Worm (Caenorhabditis elegans) whole organism, L4/young adult: ENCODE measurements around the gene cest-4.

ENCODE experiments used
- W03F9.2 ChIP-seq: fragments of 150-350 bp; optimal IDR thresholded peaks from 2 replicates; lab custom pipeline; 2014; ENCODE audit warnings: missing biosample characterization, missing genetic modification characterization
- dao-5 ChIP-seq: sonication (generic microtip); optimal IDR thresholded peaks from 2 replicates; lab custom pipeline; 2016; ENCODE audit warnings: missing genotype, missing genetic modification characterization, moderate library complexity, missing compliant biosample characterization
- him-1 ChIP-seq: sonication (generic microtip); optimal IDR thresholded peaks from 2 replicates; lab custom pipeline; 2016; ENCODE audit warnings: missing genotype, missing genetic modification reagents, missing genetic modification characterization, missing compliant biosample characterization

cest-4 gene

ce11 chrIV:6818369-6818768, 16.2 kb upstream of the cest-4 start, which contains the start of gene C17H12.8:
TSS of gene C17H12.8 (plus strand) at chrIV:6818703.
- TF ChIP-seq W03F9.2 (tag; lab: Kevin White, UChicago) (no peak), him-1 (tag; lab: Kevin White, UChicago) (no peak), dao-5 (tag; lab: Kevin White, UChicago) (no peak)

- no peak for TF ChIP-seq W03F9.2 (tag; lab: Kevin White, UChicago)
- no peak for TF ChIP-seq dao-5 (tag; lab: Kevin White, UChicago)
- no peak for TF ChIP-seq him-1 (tag; lab: Kevin White, UChicago)
Observed at ce11 chrIV:6817554-6817953, 15.4 kb upstream of the cest-4 start, which contains the start of gene C17H12.5. TSS of gene C17H12.5 (minus strand) at chrIV:6817654.

DNA sequence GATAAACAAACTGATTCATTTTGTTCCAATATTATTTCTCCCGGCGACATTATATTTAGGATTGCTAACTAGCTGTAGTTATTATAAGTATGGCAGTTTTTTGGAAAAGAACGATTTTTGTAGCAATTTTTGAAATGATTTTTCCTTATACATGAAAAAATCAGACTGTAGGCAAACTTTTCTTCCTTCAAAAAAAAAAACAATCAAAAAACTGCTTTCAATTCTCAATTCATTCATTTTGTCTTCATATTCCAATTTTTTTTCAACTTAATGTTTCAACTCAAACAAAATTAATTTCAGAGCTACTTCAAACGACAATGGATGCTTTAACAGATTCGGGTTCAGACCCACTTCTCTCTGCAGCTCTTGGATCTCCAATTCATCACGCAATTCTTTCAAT, 9.7 kb upstream of the cest-4 start, which contains the start of gene ceh-48:
Gene ceh-48, plus strand, starts transcription at position 301 of the 400 bp plus-strand sequence.
- TF ChIP-seq W03F9.2 (tag; lab: Kevin White, UChicago) (no peak), dao-5 (tag; lab: Kevin White, UChicago) (no peak), him-1 (tag; lab: Kevin White, UChicago) (no peak)

- TF ChIP-seq him-1 (tag; lab: Kevin White, UChicago) (peak; percentile 85), W03F9.2 (tag; lab: Kevin White, UChicago) (no peak)
Observed at ce11 chrIV:6809756-6810155, 7.6 kb upstream of the cest-4 start.

ce11 chrIV:6806475-6807063, 4.4 kb upstream of the cest-4 start, which contains the start of gene C17H12.10:
TSS of gene C17H12.10 (plus strand) at chrIV:6806799.
- TF ChIP-seq dao-5 (tag; lab: Kevin White, UChicago), result no peak
- TF ChIP-seq him-1 (tag; lab: Kevin White, UChicago), result peak; percentile 43

ce11 chrIV:6804815-6805214, 2.7 kb upstream of the cest-4 start, which contains the start of gene C17H12.37:
TSS of gene C17H12.37 (plus strand) at chrIV:6805115.
- no peak for TF ChIP-seq W03F9.2 (tag; lab: Kevin White, UChicago)

ce11 chrIV:6803805-6804344, 1.7 kb upstream of the cest-4 start:
- no peak for TF ChIP-seq W03F9.2 (tag; lab: Kevin White, UChicago)
- no peak for TF ChIP-seq him-1 (tag; lab: Kevin White, UChicago)
- no peak for TF ChIP-seq dao-5 (tag; lab: Kevin White, UChicago)

- TF ChIP-seq W03F9.2 (tag; lab: Kevin White, UChicago) (no peak), him-1 (tag; lab: Kevin White, UChicago) (no peak), dao-5 (tag; lab: Kevin White, UChicago) (no peak)
Observed at ce11 chrIV:6803294-6803693, 1.2 kb upstream of the cest-4 start.

ce11 chrIV:6795529-6795928, 6.6 kb downstream of the cest-4 start, which contains the start of the genes C17H12.3 and C17H12.12:
TSS of gene C17H12.3 (minus strand) at chrIV:6795629.
TSS of gene C17H12.12 (plus strand) at chrIV:6795924.
- no peak for TF ChIP-seq dao-5 (tag; lab: Kevin White, UChicago)
- no peak for TF ChIP-seq W03F9.2 (tag; lab: Kevin White, UChicago)
- TF ChIP-seq him-1 (tag; lab: Kevin White, UChicago), result no peak

ce11 chrIV:6793310-6793966, 8.7 kb downstream of the cest-4 start:
- TF ChIP-seq him-1 (tag; lab: Kevin White, UChicago) (no peak), W03F9.2 (tag; lab: Kevin White, UChicago) (no peak)

DNA sequence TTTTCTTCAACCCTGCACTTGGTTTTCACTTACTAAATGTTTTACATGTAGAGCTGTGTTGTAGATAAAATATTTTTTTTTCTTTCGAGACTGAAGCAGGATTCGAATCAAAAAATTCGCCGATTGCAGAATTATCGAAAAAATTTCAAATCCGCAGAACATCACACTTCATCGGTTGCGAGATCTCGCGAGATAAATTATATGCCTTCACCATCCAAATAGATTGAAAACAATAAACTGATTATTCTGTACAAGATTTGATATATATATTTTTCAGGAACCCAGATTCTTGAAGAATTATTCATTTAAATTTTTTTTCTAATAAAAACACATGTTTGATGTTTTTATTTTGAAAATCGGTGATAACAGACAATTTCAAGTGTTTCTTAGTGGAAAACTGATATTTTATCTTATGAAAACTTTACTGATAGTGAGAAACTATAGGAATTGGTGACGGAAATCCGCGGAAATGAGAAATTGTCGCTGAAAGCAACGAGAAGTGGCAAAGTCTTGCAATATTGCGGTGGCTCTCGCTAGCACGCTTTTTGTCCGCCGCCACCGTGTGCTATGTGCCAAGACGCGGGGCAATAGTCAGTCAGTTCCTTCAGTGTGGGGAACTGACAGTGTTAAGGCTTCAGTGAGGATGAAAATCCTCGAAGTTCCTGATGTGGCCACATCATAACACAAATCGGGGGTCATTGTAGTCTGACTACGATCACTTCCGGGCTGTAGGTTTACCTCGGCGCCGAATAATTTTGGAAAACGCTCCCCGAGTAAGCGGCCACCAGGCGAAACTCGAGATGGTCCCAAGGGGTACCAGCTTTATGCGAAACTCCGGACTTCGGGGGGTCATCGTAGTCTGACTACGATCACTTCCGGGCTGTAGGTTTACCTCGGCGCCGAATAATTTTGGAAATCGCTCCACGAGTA, 9.5 kb downstream of the cest-4 start:
- TF ChIP-seq him-1 (tag; lab: Kevin White, UChicago) (no peak), W03F9.2 (tag; lab: Kevin White, UChicago) (no peak)

- TF ChIP-seq dao-5 (tag; lab: Kevin White, UChicago) (no peak), him-1 (tag; lab: Kevin White, UChicago) (peak; percentile 86), W03F9.2 (tag; lab: Kevin White, UChicago) (peak; percentile 92)
Observed at ce11 chrIV:6790438-6791124, 11.6 kb downstream of the cest-4 start, which contains the start of the genes C17H12.2 and vha-8. TSS of gene C17H12.2 (minus strand) at chrIV:6790488. TSS of gene vha-8 (plus strand) at chrIV:6791074.
